Worm (Caenorhabditis elegans): ENCODE results near the gene C37C3.9.
A peak's percentile ranks its signal among the peaks of the same experiment; 100 is the strongest.

Gene C37C3.9

ce11 chrV:7857931-7858330 is 3.4 kb upstream of the C37C3.9 start, which contains the start of gene C37C3.1:
Gene C37C3.1 (plus strand): TSS chrV:7857963.
- TF ChIP-seq aly-2 (tag; optimal IDR thresholded peaks at IDR 0.05) (peak; percentile 67), ceh-28 (tag; optimal IDR thresholded peaks at IDR 0.05) (peak; percentile 48), tbx-2 (tag; optimal IDR thresholded peaks at IDR 0.05) (peak; percentile 13), nhr-28 (tag; optimal IDR thresholded peaks at IDR 0.05) (no peak), daf-12 (tag; optimal IDR thresholded peaks at IDR 0.05) (no peak), hmg-11 (tag; optimal IDR thresholded peaks at IDR 0.05) (no peak), mml-1 (tag; optimal IDR thresholded peaks at IDR 0.05) (no peak), elt-2 (tag; optimal IDR thresholded peaks at IDR 0.05) (peak; percentile 33), ceh-16 (tag; optimal IDR thresholded peaks at IDR 0.05) (no peak), nhr-76 (tag; optimal IDR thresholded peaks at IDR 0.05) (no peak), ama-1 (optimal IDR thresholded peaks at IDR 0.05) (peak; percentile 74), eor-1 (tag; optimal IDR thresholded peaks at IDR 0.05) (no peak), nhr-43 (tag; optimal IDR thresholded peaks at IDR 0.05; ENCODE audit: poor library complexity, severe bottlenecking) (peak; percentile 56), ztf-4 (tag; optimal IDR thresholded peaks at IDR 0.05) (no peak), nhr-23 (tag; optimal IDR thresholded peaks at IDR 0.05) (peak; percentile 35), fkh-10 (GFP tag; optimal IDR thresholded peaks at IDR 0.05) (no peak), ZK546.5 (tag; optimal IDR thresholded peaks at IDR 0.05) (no peak), sea-2 (GFP tag; optimal IDR thresholded peaks at IDR 0.05) (no peak), pha-4 (tag; optimal IDR thresholded peaks at IDR 0.05) (no peak), unc-62 (GFP tag; optimal IDR thresholded peaks at IDR 0.05) (no peak), fkh-2 (tag; optimal IDR thresholded peaks at IDR 0.05) (no peak), nhr-25 (tag; optimal IDR thresholded peaks at IDR 0.05) (peak; percentile 16), nhr-77 (tag; optimal IDR thresholded peaks at IDR 0.05) (peak; percentile 15), lin-39 (tag; optimal IDR thresholded peaks at IDR 0.05) (no peak), lsy-12 (tag; optimal IDR thresholded peaks at IDR 0.05) (peak; percentile 29)

- TF ChIP-seq mdl-1 (tag; optimal IDR thresholded peaks at IDR 0.05) (no peak), eor-1 (tag; optimal IDR thresholded peaks at IDR 0.05) (no peak)
These were observed 2.1 kb upstream of the C37C3.9 start for ce11 chrV:7856641-7857040.

ce11 chrV:7855382-7855994 is 988 bp upstream of the C37C3.9 start, which contains the start of gene C37C3.2:
Gene C37C3.2 (plus strand): TSS chrV:7855944.
- TF ChIP-seq pqm-1 (tag; optimal IDR thresholded peaks at IDR 0.05), result no peak
- no peak for TF ChIP-seq nhr-77 (tag; optimal IDR thresholded peaks at IDR 0.05)
- no peak for TF ChIP-seq lin-39 (tag; optimal IDR thresholded peaks at IDR 0.05)
- peak; percentile 6 for TF ChIP-seq elt-2 (tag; optimal IDR thresholded peaks at IDR 0.05)
- TF ChIP-seq ceh-82 (tag; optimal IDR thresholded peaks at IDR 0.05), result no peak
- TF ChIP-seq nhr-67 (tag; optimal IDR thresholded peaks at IDR 0.05), result no peak
- no peak for TF ChIP-seq ceh-28 (tag; optimal IDR thresholded peaks at IDR 0.05)
- TF ChIP-seq fos-1 (tag; optimal IDR thresholded peaks at IDR 0.05), result no peak
- no peak for TF ChIP-seq daf-12 (tag; optimal IDR thresholded peaks at IDR 0.05)
- TF ChIP-seq eor-1 (tag; optimal IDR thresholded peaks at IDR 0.05), result no peak
- TF ChIP-seq mdl-1 (tag; optimal IDR thresholded peaks at IDR 0.05), result no peak
- TF ChIP-seq pha-4 (tag; optimal IDR thresholded peaks at IDR 0.05), result peak; percentile 39
- TF ChIP-seq ama-1 (optimal IDR thresholded peaks at IDR 0.05), result peak; percentile 15
- no peak for TF ChIP-seq elt-1 (tag; optimal IDR thresholded peaks at IDR 0.05)
- TF ChIP-seq unc-39 (tag; optimal IDR thresholded peaks at IDR 0.05), result no peak
- no peak for TF ChIP-seq snpc-4 (tag; optimal IDR thresholded peaks at IDR 0.05)
- no peak for TF ChIP-seq ztf-11 (tag; optimal IDR thresholded peaks at IDR 0.05)
- TF ChIP-seq fkh-10 (GFP tag; optimal IDR thresholded peaks at IDR 0.05), result no peak

ce11 chrV:7853900-7854299 is 600 bp downstream of the C37C3.9 start:
- TF ChIP-seq fkh-2 (tag; optimal IDR thresholded peaks at IDR 0.05) (no peak), hmg-11 (tag; optimal IDR thresholded peaks at IDR 0.05) (peak; percentile 19), lin-15B (tag; optimal IDR thresholded peaks at IDR 0.05) (peak; percentile 14), elt-1 (tag; optimal IDR thresholded peaks at IDR 0.05) (no peak), nhr-11 (tag; optimal IDR thresholded peaks at IDR 0.05) (no peak), pha-4 (tag; optimal IDR thresholded peaks at IDR 0.05) (peak; percentile 29), snpc-4 (tag; optimal IDR thresholded peaks at IDR 0.05) (peak; percentile 19), fos-1 (tag; optimal IDR thresholded peaks at IDR 0.05) (no peak), nfya-1 (tag; optimal IDR thresholded peaks at IDR 0.05; ENCODE audit: insufficient read depth) (peak; percentile 26)

Data from whole organism, L3 larva.